Fruit fly (Drosophila melanogaster): ENCODE data around the gene CG18094.

The CG18094 gene

DNA sequence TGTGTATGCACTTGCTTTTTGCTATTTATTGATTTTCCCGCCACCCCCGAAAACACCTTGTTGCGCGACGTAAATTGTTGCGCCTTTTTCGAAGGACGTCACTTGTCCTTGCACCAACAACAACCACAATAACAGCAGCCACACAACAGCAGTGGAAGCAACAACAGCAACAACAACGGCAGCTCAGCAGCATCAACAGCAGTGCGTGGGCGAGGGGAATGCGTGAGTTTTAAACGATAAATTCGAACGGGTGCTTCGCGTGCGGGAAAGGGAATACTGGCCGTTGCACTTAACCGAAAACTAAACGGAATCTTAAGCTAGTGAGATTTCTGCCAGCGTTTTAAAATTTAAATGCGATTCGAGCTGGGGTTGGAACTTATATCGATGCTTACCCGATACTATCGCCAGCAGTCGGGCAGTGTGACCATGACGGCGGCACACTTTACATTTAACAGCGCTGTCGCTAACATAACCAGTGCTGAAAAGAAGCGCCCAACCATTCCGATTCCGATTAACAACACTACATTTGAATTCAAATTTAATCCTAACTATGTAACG lies 18.4 kb downstream of the CG18094 start, which contains the start of gene cyst (continued):
- peak; percentile 20 for TF ChIP-seq CG3163 (GFP tag; optimal IDR thresholded peaks at IDR 0.05)
- TF ChIP-seq tgo (GFP tag; IDR thresholded peaks at IDR 0.05) = no peak
- peak; percentile 30 for TF ChIP-seq tin (GFP tag; optimal IDR thresholded peaks at IDR 0.05)
- no peak for TF ChIP-seq mirr (GFP tag; optimal IDR thresholded peaks at IDR 0.05)
- TF ChIP-seq inv (GFP tag; IDR thresholded peaks at IDR 0.05; ENCODE audit: partially characterized antibody) = peak; percentile 94
- peak; percentile 95 for TF ChIP-seq sna (GFP tag; IDR thresholded peaks at IDR 0.05; ENCODE audit: partially characterized antibody)
- no peak for TF ChIP-seq toy (GFP tag; IDR thresholded peaks at IDR 0.05)
- TF ChIP-seq chinmo (GFP tag; IDR thresholded peaks at IDR 0.05; ENCODE audit: partially characterized antibody) = peak; percentile 90
- TF ChIP-seq H15 (GFP tag; IDR thresholded peaks at IDR 0.05) = no peak
- peak; percentile 54 for TF ChIP-seq lab (GFP tag; optimal IDR thresholded peaks at IDR 0.05)
- no peak for TF ChIP-seq CG10979 (tag; optimal IDR thresholded peaks at IDR 0.05)
- TF ChIP-seq CG11247 (GFP tag; IDR thresholded peaks at IDR 0.05) = peak; percentile 19; the same call in 1 of the 2 replicates
- TF ChIP-seq CG6654 (GFP tag; optimal IDR thresholded peaks at IDR 0.05) = no peak
- no peak for TF ChIP-seq GATAe (GFP tag; conservative IDR thresholded peaks at IDR 0.05)
- TF ChIP-seq gfzf (GFP tag; optimal IDR thresholded peaks at IDR 0.05) = peak; percentile 65
- peak; percentile 37 for TF ChIP-seq CG9609 (GFP tag; optimal IDR thresholded peaks at IDR 0.05)
- TF ChIP-seq CG8290 (GFP tag; optimal IDR thresholded peaks at IDR 0.05) = no peak
- TF ChIP-seq CG8290 (tag; optimal IDR thresholded peaks at IDR 0.05) = no peak
- 0 out of 2 replicates have a peak, but pooled peaks have one; percentile 21 for TF ChIP-seq ssp (GFP tag; IDR thresholded peaks at IDR 0.05)
- peak; percentile 83 for TF ChIP-seq CG8478 (optimal IDR thresholded peaks at IDR 0.05)
- peak; percentile 98 for TF ChIP-seq bbx (GFP tag; IDR thresholded peaks at IDR 0.05; ENCODE audit: partially characterized antibody)
- TF ChIP-seq Adf1 (GFP tag; IDR thresholded peaks at IDR 0.05) = peak; percentile 23; the same call in 1 of the 2 replicates
- peak; percentile 94 for TF ChIP-seq ato (GFP tag; IDR thresholded peaks at IDR 0.05; ENCODE audit: partially characterized antibody)
- TF ChIP-seq NC2β (GFP tag; optimal IDR thresholded peaks at IDR 0.05) = peak; percentile 13
- TF ChIP-seq CG13624 (GFP tag; optimal IDR thresholded peaks at IDR 0.05) = peak; percentile 69
- TF ChIP-seq Xbp1 (GFP tag; optimal IDR thresholded peaks at IDR 0.05) = peak; percentile 38
- TF ChIP-seq Xrp1 (GFP tag; IDR thresholded peaks at IDR 0.05) = no peak
- peak; percentile 25 for TF ChIP-seq Fer1 (GFP tag; optimal IDR thresholded peaks at IDR 0.05)
- TF ChIP-seq CG31224 (GFP tag; IDR thresholded peaks at IDR 0.05) = no peak
- TF ChIP-seq Chrac-16 (GFP tag; optimal IDR thresholded peaks at IDR 0.05) = no peak
- no peak for TF ChIP-seq CG15696 (tag; optimal IDR thresholded peaks at IDR 0.05)
- no peak for TF ChIP-seq CG16779 (GFP tag; IDR thresholded peaks at IDR 0.05)
- no peak for TF ChIP-seq Taf1 (GFP tag; IDR thresholded peaks at IDR 0.05)
- no peak for TF ChIP-seq cato (GFP tag; optimal IDR thresholded peaks at IDR 0.05; ENCODE audit: borderline replicate concordance)

DNA sequence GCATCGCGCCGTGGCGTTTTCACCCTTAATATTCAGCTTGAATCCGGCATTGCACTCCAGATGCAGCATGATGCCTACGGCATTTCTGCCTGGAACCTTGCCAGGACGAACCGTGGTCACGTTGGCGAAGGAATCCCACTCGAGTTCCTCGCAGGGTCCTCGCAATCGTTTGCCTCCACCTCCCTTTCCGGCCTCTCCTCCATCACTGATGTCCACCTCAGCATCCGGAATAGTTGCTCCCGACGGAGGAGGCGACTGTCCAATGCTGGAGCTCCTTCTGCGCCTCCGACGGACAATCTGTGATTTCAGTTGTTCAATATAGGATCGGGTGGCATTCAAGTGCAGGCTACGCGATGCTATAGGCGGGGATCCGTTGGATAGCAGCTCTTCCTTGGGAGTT lies 22.1 kb downstream of the CG18094 start:
- TF ChIP-seq Ets65A (GFP tag) (peak; percentile 91), vnd (GFP tag; IDR thresholded peaks at IDR 0.05; ENCODE audit: partially characterized antibody) (no peak), bigmax (GFP tag; optimal IDR thresholded peaks at IDR 0.05) (no peak)

DNA sequence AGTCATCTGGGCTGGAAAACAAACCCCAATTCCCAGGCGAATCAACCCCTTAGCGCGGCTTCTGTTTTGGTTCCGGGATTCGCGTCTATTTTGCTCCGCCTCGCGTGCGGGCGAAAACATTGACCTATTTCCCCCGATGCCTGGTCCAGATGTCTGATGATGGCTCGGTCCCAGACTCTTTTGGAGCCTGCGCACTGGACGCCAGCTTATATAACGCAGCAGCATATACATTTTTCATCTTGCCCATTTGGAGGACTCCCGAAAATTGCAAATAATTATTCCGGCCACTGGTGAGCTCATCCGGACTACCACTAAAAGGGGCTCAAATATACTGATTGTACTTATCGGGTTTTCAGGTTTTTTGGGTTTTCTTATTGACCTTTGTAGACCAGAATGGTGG lies 26.0 kb downstream of the CG18094 start:
- no peak for TF ChIP-seq sens-2 (GFP tag; IDR thresholded peaks at IDR 0.05)
- TF ChIP-seq CG10565 (GFP tag; optimal IDR thresholded peaks at IDR 0.05) = no peak
- no peak for TF ChIP-seq CG10209 (GFP tag; optimal IDR thresholded peaks at IDR 0.05)
- TF ChIP-seq gfzf (GFP tag; optimal IDR thresholded peaks at IDR 0.05) = no peak
- no peak for TF ChIP-seq Deaf1 (tag; optimal IDR thresholded peaks at IDR 0.05)
- no peak for TF ChIP-seq al (GFP tag; IDR thresholded peaks at IDR 0.05)
- no peak for TF ChIP-seq CG10267 (tag; optimal IDR thresholded peaks at IDR 0.05)
- TF ChIP-seq Lhr (GFP tag; optimal IDR thresholded peaks at IDR 0.05) = no peak
- peak; percentile 16; the same call in 1 of the 2 replicates for TF ChIP-seq seq (GFP tag; IDR thresholded peaks at IDR 0.05)
- TF ChIP-seq Hr39 (optimal IDR thresholded peaks at IDR 0.05) = no peak
- no peak for TF ChIP-seq ci (GFP tag; IDR thresholded peaks at IDR 0.05)
- TF ChIP-seq CG16813 (GFP tag; IDR thresholded peaks at IDR 0.05; ENCODE audit: partially characterized antibody) = no peak
- peak in 1 of 2 experiments; percentile 9 for TF ChIP-seq crp (GFP tag; optimal IDR thresholded peaks at IDR 0.05)
- no peak for TF ChIP-seq disco-r (GFP tag; optimal IDR thresholded peaks at IDR 0.05)
- no peak for TF ChIP-seq vfl (GFP tag; optimal IDR thresholded peaks at IDR 0.05)
